Worm (Caenorhabditis elegans) whole organism, L1 larva: Measurements from ENCODE around the gene lon-1.

Experiments
- C04F5.9 ChIP-seq: sonication (generic microtip); optimal IDR thresholded peaks from 2 replicates; lab custom pipeline; 2016; ENCODE audit warnings: missing genetic modification characterization, missing compliant biosample characterization
- C16A3.4 ChIP-seq: fragments of 150-350 bp; optimal IDR thresholded peaks from 2 replicates; lab custom pipeline; 2014; ENCODE audit warnings: missing biosample characterization, missing genetic modification characterization
- Y116A8C.19 ChIP-seq: sonication (generic microtip); optimal IDR thresholded peaks from 2 replicates; lab custom pipeline; 2016; ENCODE audit warnings: missing compliant biosample characterization, missing genetic modification characterization, borderline replicate concordance
- aha-1 ChIP-seq: fragments of 150-350 bp; optimal IDR thresholded peaks from 2 replicates; lab custom pipeline; 2014; ENCODE audit warnings: missing biosample characterization, missing genetic modification characterization
- alr-1 ChIP-seq: fragments of 200-800 bp; sonication (Bioruptor generic); optimal IDR thresholded peaks from 2 replicates; lab custom pipeline; 2018; ENCODE audit warnings: borderline replicate concordance, mild to moderate bottlenecking, missing genetic modification characterization, missing compliant biosample characterization
- aly-2 ChIP-seq: fragments of 150-350 bp; optimal IDR thresholded peaks from 2 replicates; lab custom pipeline; 2014; ENCODE audit warnings: missing biosample characterization, missing genetic modification characterization
- blmp-1 ChIP-seq: fragments of 150-350 bp; optimal IDR thresholded peaks from 2 replicates; lab custom pipeline; 2014; ENCODE audit warnings: missing biosample characterization, missing genetic modification characterization
- ceh-88 ChIP-seq: fragments of 200-800 bp; sonication (Bioruptor generic); IDR thresholded peaks from 2 replicates; pipeline ENCODE4 v1.3.6; 2022; ENCODE audit warnings: missing genetic modification characterization, missing compliant biosample characterization
- ceh-90 ChIP-seq: sonication (generic microtip); optimal IDR thresholded peaks from 2 replicates; lab custom pipeline; 2016; ENCODE audit warnings: missing genetic modification characterization, missing compliant biosample characterization
- ces-1 ChIP-seq: fragments of 150-350 bp; optimal IDR thresholded peaks from 2 replicates; lab custom pipeline; 2014; ENCODE audit warnings: missing biosample characterization, missing genetic modification reagents, missing genetic modification characterization
- dsc-1 ChIP-seq: sonication (generic microtip); optimal IDR thresholded peaks from 2 replicates; lab custom pipeline; 2016; ENCODE audit warnings: mild to moderate bottlenecking, missing genetic modification characterization, missing compliant biosample characterization
- efl-1 ChIP-seq, 4 experiments: fragments of 150-350 bp; optimal IDR thresholded peaks in 3 of 4; peaks in 1 of 4; 1 replicate in 1 of 4; 2 replicates in 3 of 4; lab custom pipeline; 2014; ENCODE audit warnings: missing biosample characterization in 2 of 4, missing genetic modification characterization in 2 of 4, missing genetic modification reagents in 2 of 4
- efl-3 ChIP-seq: fragments of 200-800 bp; sonication (Bioruptor generic); optimal IDR thresholded peaks from 2 replicates; lab custom pipeline; 2018; ENCODE audit warnings: mild to moderate bottlenecking, missing genetic modification characterization, missing compliant biosample characterization
- egl-27 ChIP-seq, 2 experiments: fragments of 150-350 bp in 1 of 2; sonication (generic microtip); optimal IDR thresholded peaks; 3 replicates each; lab custom pipeline; 2017 to 2018; ENCODE audit warnings: missing biosample characterization in 2 of 2, missing genetic modification characterization in 2 of 2, missing genetic modification reagents in 2 of 2
- fos-1 ChIP-seq: fragments of 150-350 bp; optimal IDR thresholded peaks from 2 replicates; lab custom pipeline; 2014; ENCODE audit warnings: missing biosample characterization, missing genetic modification characterization
- grh-1 ChIP-seq: fragments of 200-800 bp; sonication (Bioruptor generic); IDR thresholded peaks from 2 replicates; pipeline ENCODE4 v1.3.6; 2022; ENCODE audit warnings: missing genetic modification reagents, missing genetic modification characterization, missing compliant biosample characterization
- hlh-4 ChIP-seq: sonication (generic microtip); optimal IDR thresholded peaks from 2 replicates; lab custom pipeline; 2016; ENCODE audit warnings: mild to moderate bottlenecking, missing genetic modification characterization, missing compliant biosample characterization
- hpl-2 ChIP-seq: fragments of 150-350 bp; optimal IDR thresholded peaks from 2 replicates; lab custom pipeline; 2014; ENCODE audit warnings: missing biosample characterization, missing genetic modification reagents, missing genetic modification characterization
- irx-1 ChIP-seq: sonication (generic microtip); optimal IDR thresholded peaks from 2 replicates; lab custom pipeline; 2016; ENCODE audit warnings: missing genetic modification characterization, missing compliant biosample characterization
- jun-1 ChIP-seq: fragments of 150-350 bp; optimal IDR thresholded peaks from 2 replicates; lab custom pipeline; 2014; ENCODE audit warnings: missing biosample characterization, missing genetic modification reagents, missing genetic modification characterization
- lin-13 ChIP-seq: fragments of 150-350 bp; optimal IDR thresholded peaks from 2 replicates; lab custom pipeline; 2014; ENCODE audit warnings: missing biosample characterization, missing genetic modification reagents, missing genetic modification characterization
- lin-15B ChIP-seq: fragments of 150-350 bp; sonication (generic microtip); optimal IDR thresholded peaks from 3 replicates; lab custom pipeline; 2014; ENCODE audit warnings: missing biosample characterization, missing genetic modification characterization
- lir-3 ChIP-seq: sonication (generic microtip); optimal IDR thresholded peaks from 2 replicates; lab custom pipeline; 2016; ENCODE audit warnings: mild to moderate bottlenecking, missing genetic modification characterization, moderate library complexity, missing compliant biosample characterization; ENCODE audit not compliant: poor library complexity
- lsy-2 ChIP-seq, 2 experiments: fragments of 150-350 bp; optimal IDR thresholded peaks; 2 replicates each; lab custom pipeline; 2014; ENCODE audit warnings: missing biosample characterization in 2 of 2, missing genetic modification characterization in 2 of 2
- mab-9 ChIP-seq: fragments of 200-800 bp; sonication (Bioruptor generic); IDR thresholded peaks from 2 replicates; pipeline ENCODE4 v1.3.6; 2022; ENCODE audit warnings: missing genetic modification reagents, missing genetic modification characterization, missing compliant biosample characterization
- mdl-1 ChIP-seq, 2 experiments: fragments of 150-350 bp; optimal IDR thresholded peaks; 2 replicates each; lab custom pipeline; 2014 to 2017; ENCODE audit warnings: missing biosample characterization in 2 of 2, missing genetic modification characterization in 2 of 2, inconsistent platforms in 1 of 2
- mef-2 ChIP-seq: fragments of 150-350 bp; optimal IDR thresholded peaks from 2 replicates; lab custom pipeline; 2014; ENCODE audit warnings: missing biosample characterization, missing genetic modification characterization
- nhr-237 ChIP-seq: fragments of 150-350 bp; optimal IDR thresholded peaks from 2 replicates; lab custom pipeline; 2014; ENCODE audit warnings: missing biosample characterization, missing genetic modification characterization
- nhr-28 ChIP-seq: fragments of 150-350 bp; optimal IDR thresholded peaks from 2 replicates; lab custom pipeline; 2014; ENCODE audit warnings: missing biosample characterization, missing genetic modification characterization
- nhr-47 ChIP-seq: sonication (generic microtip); optimal IDR thresholded peaks from 2 replicates; lab custom pipeline; 2016; ENCODE audit warnings: mild to moderate bottlenecking, missing genetic modification characterization, moderate library complexity, missing compliant biosample characterization
- nhr-71 ChIP-seq: sonication (generic microtip); optimal IDR thresholded peaks from 2 replicates; lab custom pipeline; 2016; ENCODE audit warnings: mild to moderate bottlenecking, missing genetic modification characterization, moderate library complexity, missing compliant biosample characterization
- nhr-76 ChIP-seq: sonication (generic microtip); optimal IDR thresholded peaks from 2 replicates; lab custom pipeline; 2017; ENCODE audit warnings: missing biosample characterization, missing genetic modification characterization
- nhr-84 ChIP-seq: sonication (generic microtip); optimal IDR thresholded peaks from 2 replicates; lab custom pipeline; 2017; ENCODE audit warnings: missing biosample characterization, missing genetic modification characterization
- nhr-85 ChIP-seq: sonication (generic microtip); peaks from one replicate; lab custom pipeline; 2016; ENCODE audit warnings: missing genetic modification characterization, inconsistent platforms, missing compliant biosample characterization
- nhr-90 ChIP-seq: sonication (generic microtip); optimal IDR thresholded peaks from 2 replicates; lab custom pipeline; 2016; ENCODE audit warnings: mild to moderate bottlenecking, missing genetic modification characterization, missing compliant biosample characterization; ENCODE audit not compliant: poor library complexity
- pag-3 ChIP-seq: sonication (generic microtip); optimal IDR thresholded peaks from 2 replicates; lab custom pipeline; 2017; ENCODE audit warnings: missing genetic modification characterization, mild to moderate bottlenecking, missing compliant biosample characterization, antibody characterized with exemption, borderline replicate concordance; ENCODE audit not compliant: insufficient read depth
- pax-3 ChIP-seq: fragments of 200-800 bp; sonication (Bioruptor generic); optimal IDR thresholded peaks from 2 replicates; lab custom pipeline; 2018; ENCODE audit warnings: mild to moderate bottlenecking, missing genetic modification characterization, moderate library complexity, missing compliant biosample characterization
- rnt-1 ChIP-seq: sonication (generic microtip); optimal IDR thresholded peaks from 2 replicates; lab custom pipeline; 2016; ENCODE audit warnings: mild to moderate bottlenecking, missing genetic modification characterization, moderate library complexity, missing compliant biosample characterization
- skn-1 ChIP-seq: fragments of 150-350 bp; optimal IDR thresholded peaks from 2 replicates; lab custom pipeline; 2014; ENCODE audit warnings: missing biosample characterization, missing genetic modification characterization
- snpc-4 ChIP-seq: fragments of 150-350 bp; optimal IDR thresholded peaks from 2 replicates; lab custom pipeline; 2014; ENCODE audit warnings: missing biosample characterization, missing genetic modification characterization
- snu-23 ChIP-seq: sonication (generic microtip); optimal IDR thresholded peaks from 2 replicates; lab custom pipeline; 2016; ENCODE audit warnings: missing genetic modification characterization, missing compliant biosample characterization
- sup-37 ChIP-seq: fragments of 200-800 bp; sonication (Bioruptor generic); optimal IDR thresholded peaks from 2 replicates; lab custom pipeline; 2018; ENCODE audit warnings: mild to moderate bottlenecking, missing genetic modification characterization, missing compliant biosample characterization
- swsn-7 ChIP-seq: sonication (generic microtip); optimal IDR thresholded peaks from 2 replicates; lab custom pipeline; 2016; ENCODE audit warnings: missing genetic modification characterization, missing compliant biosample characterization
- tbx-2 ChIP-seq: sonication (generic microtip); optimal IDR thresholded peaks from 2 replicates; lab custom pipeline; 2016; ENCODE audit warnings: missing genetic modification characterization, missing compliant biosample characterization
- tlp-1 ChIP-seq: fragments of 150-350 bp; optimal IDR thresholded peaks from 2 replicates; lab custom pipeline; 2014; ENCODE audit warnings: missing biosample characterization, missing genetic modification characterization
- unc-30 ChIP-seq: sonication (generic microtip); optimal IDR thresholded peaks from 2 replicates; lab custom pipeline; 2017; ENCODE audit warnings: missing biosample characterization, missing genetic modification characterization
- unc-86 ChIP-seq: sonication (generic microtip); optimal IDR thresholded peaks from 2 replicates; lab custom pipeline; 2016; ENCODE audit warnings: missing genetic modification characterization, missing compliant biosample characterization
- unc-98 ChIP-seq: fragments of 200-800 bp; sonication (Bioruptor generic); IDR thresholded peaks from 2 replicates; pipeline ENCODE4 v1.3.6; 2022; ENCODE audit warnings: missing genetic modification characterization, missing compliant biosample characterization
- vab-15 ChIP-seq: sonication (generic microtip); optimal IDR thresholded peaks from 2 replicates; lab custom pipeline; 2017; ENCODE audit warnings: missing genotype, mild to moderate bottlenecking, missing genetic modification characterization, missing compliant biosample characterization
- zag-1 ChIP-seq: fragments of 150-350 bp; optimal IDR thresholded peaks from 2 replicates; lab custom pipeline; 2014; ENCODE audit warnings: missing biosample characterization, missing genetic modification characterization
- zip-4 ChIP-seq: fragments of 200-800 bp; sonication (Bioruptor generic); optimal IDR thresholded peaks from 2 replicates; lab custom pipeline; 2018; ENCODE audit warnings: mild to moderate bottlenecking, missing genetic modification characterization, moderate library complexity, missing compliant biosample characterization
- ztf-11 ChIP-seq, 2 experiments: sonication (generic microtip); optimal IDR thresholded peaks; 2 replicates each; lab custom pipeline; 2016 to 2017; ENCODE audit warnings: missing genetic modification characterization in 2 of 2, missing biosample characterization in 1 of 2, missing compliant biosample characterization in 1 of 2
- ztf-4 ChIP-seq: fragments of 150-350 bp; optimal IDR thresholded peaks from 2 replicates; lab custom pipeline; 2014; ENCODE audit warnings: missing biosample characterization, missing genetic modification characterization

The lon-1 gene

DNA sequence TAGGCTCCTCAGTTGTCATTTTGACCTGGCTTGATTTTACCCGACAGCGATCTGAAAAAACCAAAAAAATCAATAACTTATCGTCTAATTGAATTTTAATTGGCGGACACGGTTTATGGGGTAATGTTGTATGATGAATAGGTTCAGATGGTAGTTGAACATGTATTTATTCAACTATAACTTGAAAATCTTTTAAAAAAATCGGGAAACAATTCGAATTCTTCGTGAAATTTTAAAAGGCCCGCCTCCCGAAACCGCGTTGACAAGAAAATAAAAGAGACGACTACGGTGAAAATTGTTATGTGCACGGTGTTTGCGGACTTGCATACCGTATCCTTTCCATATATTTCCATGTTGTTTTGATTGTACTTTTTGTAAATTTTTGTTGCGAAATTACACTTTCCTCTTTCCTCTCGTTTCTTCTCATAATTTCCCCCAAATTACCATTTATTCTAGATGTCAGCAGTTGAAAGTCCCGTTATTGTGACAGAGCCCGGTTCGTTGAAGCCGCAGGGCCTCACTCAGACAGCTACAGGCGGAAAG is 31.5 kb upstream of the lon-1 start, which contains the start of the genes T24G10.2 and disl-2:
Gene T24G10.2 (minus strand): TSS at position 51 of the 543 bp plus-strand sequence.
Gene disl-2 (plus strand): TSS at position 457 of the 543 bp plus-strand sequence.
- TF ChIP-seq skn-1 (tag; lab: Kevin White, UChicago) (peak; percentile 68), lir-3 (tag; lab: Kevin White, UChicago) (no peak), swsn-7 (peak; percentile 30), C04F5.9 (no peak), sup-37 (GFP tag; lab: Kevin White, UChicago) (no peak), aha-1 (tag; lab: Kevin White, UChicago) (no peak), lsy-2 (tag; optimal IDR thresholded peaks at IDR 0.05; lab: Kevin White, UChicago) (peak; percentile 97 to 99), egl-27 (tag; optimal IDR thresholded peaks at IDR 0.05; lab: Kevin White, UChicago) (no peak), nhr-47 (tag; lab: Kevin White, UChicago) (peak; percentile 45), ceh-90 (tag; lab: Kevin White, UChicago) (no peak), ces-1 (GFP tag; lab: Kevin White, UChicago) (no peak), pax-3 (tag; lab: Kevin White, UChicago) (no peak), lin-15B (tag; lab: Kevin White, UChicago) (peak; percentile 39), nhr-28 (tag; lab: Kevin White, UChicago) (no peak), ceh-88 (no peak), efl-3 (GFP tag; lab: Kevin White, UChicago) (no peak), zag-1 (tag; lab: Kevin White, UChicago) (no peak), snu-23 (GFP tag; lab: Kevin White, UChicago) (peak; percentile 77), hpl-2 (GFP tag; lab: Kevin White, UChicago) (no peak), nhr-71 (tag; lab: Kevin White, UChicago) (peak; percentile 37), ztf-4 (no peak), vab-15 (tag; lab: Kevin White, UChicago) (peak; percentile 6), zip-4 (GFP tag; lab: Kevin White, UChicago) (no peak), fos-1 (tag; lab: Kevin White, UChicago) (peak; percentile 13), hlh-4 (tag; lab: Kevin White, UChicago) (no peak), Y116A8C.19 (tag; lab: Kevin White, UChicago) (no peak), dsc-1 (no peak), tbx-2 (tag; lab: Kevin White, UChicago) (peak; percentile 28), nhr-76 (tag; lab: Kevin White, UChicago) (no peak), irx-1 (tag; lab: Kevin White, UChicago) (peak; percentile 25), nhr-84 (no peak), blmp-1 (peak; percentile 63), nhr-90 (tag; lab: Kevin White, UChicago) (no peak), nhr-237 (tag; lab: Kevin White, UChicago) (no peak), C16A3.4 (tag; lab: Kevin White, UChicago) (peak; percentile 74), jun-1 (tag; lab: Kevin White, UChicago) (peak; percentile 12), grh-1 (GFP tag; lab: Robert Waterston, UW) (no peak), alr-1 (tag; lab: Kevin White, UChicago) (no peak), mef-2 (tag; lab: Kevin White, UChicago) (no peak), pag-3 (no peak), unc-30 (tag; lab: Kevin White, UChicago) (no peak), aly-2 (tag; lab: Kevin White, UChicago) (no peak), snpc-4 (tag; lab: Kevin White, UChicago) (peak; percentile 21), mdl-1 (tag; optimal IDR thresholded peaks at IDR 0.05; lab: Kevin White, UChicago) (peak in 1 of 2 experiments; percentile 55), ztf-11 (tag; optimal IDR thresholded peaks at IDR 0.05; lab: Kevin White, UChicago) (no peak), unc-86 (no peak), efl-1 (optimal IDR thresholded peaks at IDR 0.05; lab: Kevin White, UChicago) (peak; percentile 64 to 71), efl-1 (GFP tag; optimal IDR thresholded peaks at IDR 0.05 in 1 of 2; lab: Kevin White, UChicago) (peak; percentile 73 to 96), tlp-1 (tag; lab: Kevin White, UChicago) (no peak), unc-98 (GFP tag; lab: Robert Waterston, UW) (no peak), rnt-1 (tag; lab: Kevin White, UChicago) (peak; percentile 29), mab-9 (GFP tag; lab: Robert Waterston, UW) (no peak), lin-13 (no peak), nhr-85 (tag; lab: Kevin White, UChicago) (peak; percentile 63)
